Worm (Caenorhabditis elegans) whole organism, young adult: ENCODE measurements around the gene Y51H7BR.4.
A peak's percentile ranks its signal among the peaks of the same experiment; 100 is the strongest.

Source experiments
- B0261.1 ChIP-seq: sonication (generic microtip); optimal IDR thresholded peaks from 2 replicates; lab custom pipeline; 2016; ENCODE audit warnings: mild to moderate bottlenecking, missing genetic modification characterization, moderate library complexity, missing compliant biosample characterization
- D2030.7 ChIP-seq: fragments of 200-800 bp; sonication (Bioruptor generic); IDR thresholded peaks from 2 replicates; pipeline ENCODE4 v1.3.6; 2022; ENCODE audit warnings: missing genetic modification reagents, missing genetic modification characterization, missing compliant biosample characterization
- F22D6.2 ChIP-seq: sonication (generic microtip); optimal IDR thresholded peaks from 2 replicates; lab custom pipeline; 2016; ENCODE audit warnings: mild to moderate bottlenecking, missing genetic modification characterization, missing compliant biosample characterization
- F49E8.2 ChIP-seq: sonication (generic microtip); optimal IDR thresholded peaks from 3 replicates; lab custom pipeline; 2017; ENCODE audit warnings: missing genetic modification characterization, mild to moderate bottlenecking, missing compliant biosample characterization, antibody characterized with exemption, moderate library complexity; ENCODE audit not compliant: insufficient read depth
- F52B5.7 ChIP-seq: sonication (generic microtip); optimal IDR thresholded peaks from 2 replicates; lab custom pipeline; 2016; ENCODE audit warnings: mild to moderate bottlenecking, missing genetic modification characterization, missing compliant biosample characterization
- F57C9.4 ChIP-seq: sonication (generic microtip); optimal IDR thresholded peaks from 2 replicates; lab custom pipeline; 2017; ENCODE audit warnings: mild to moderate bottlenecking, missing genetic modification characterization, missing compliant biosample characterization
- T26A5.8 ChIP-seq: sonication (generic microtip); optimal IDR thresholded peaks from 2 replicates; lab custom pipeline; 2016; ENCODE audit warnings: missing genetic modification characterization, missing compliant biosample characterization
- Y95B8A.8 ChIP-seq: fragments of 200-800 bp; sonication (Bioruptor generic); IDR thresholded peaks from 2 replicates; pipeline ENCODE4 v1.3.6; 2022; ENCODE audit warnings: missing genetic modification reagents, missing genetic modification characterization, missing compliant biosample characterization
- athp-1 ChIP-seq: sonication (generic microtip); optimal IDR thresholded peaks from 2 replicates; lab custom pipeline; 2017; ENCODE audit warnings: mild to moderate bottlenecking, missing genetic modification characterization, missing compliant biosample characterization
- ceh-27 ChIP-seq: fragments of 200-800 bp; sonication (Bioruptor generic); optimal IDR thresholded peaks from 2 replicates; lab custom pipeline; 2018; ENCODE audit warnings: mild to moderate bottlenecking, missing genetic modification characterization, moderate library complexity, missing compliant biosample characterization
- ceh-91 ChIP-seq: fragments of 200-800 bp; sonication (Bioruptor generic); IDR thresholded peaks from 2 replicates; pipeline ENCODE4 v1.3.6; 2022; ENCODE audit warnings: missing genetic modification reagents, missing genetic modification characterization, missing compliant biosample characterization
- chd-7 ChIP-seq: sonication (generic microtip); optimal IDR thresholded peaks from 2 replicates; lab custom pipeline; 2016; ENCODE audit warnings: mild to moderate bottlenecking, missing genetic modification characterization, moderate library complexity, missing compliant biosample characterization
- egl-18 ChIP-seq: fragments of 200-800 bp; sonication (Bioruptor generic); IDR thresholded peaks from 2 replicates; pipeline ENCODE4 v1.3.6; 2022; ENCODE audit warnings: missing genetic modification reagents, missing genetic modification characterization, missing compliant biosample characterization
- ets-4 ChIP-seq: fragments of 200-800 bp; sonication (Bioruptor generic); optimal IDR thresholded peaks from 2 replicates; lab custom pipeline; 2018; ENCODE audit warnings: mild to moderate bottlenecking, missing genetic modification characterization, missing compliant biosample characterization
- him-1 ChIP-seq: sonication (generic microtip); optimal IDR thresholded peaks from 2 replicates; lab custom pipeline; 2016; ENCODE audit warnings: missing genotype, missing genetic modification reagents, missing genetic modification characterization, missing compliant biosample characterization
- hrde-1 ChIP-seq: sonication (generic microtip); optimal IDR thresholded peaks from 2 replicates; lab custom pipeline; 2016; ENCODE audit warnings: missing genetic modification characterization, mild to moderate bottlenecking, missing compliant biosample characterization, moderate library complexity, missing genotype, missing genetic modification reagents, borderline replicate concordance
- hsf-1 ChIP-seq: fragments of 200-800 bp; sonication (Bioruptor generic); IDR thresholded peaks from 2 replicates; pipeline ENCODE4 v1.3.6; 2022; ENCODE audit warnings: missing genetic modification reagents, missing genetic modification characterization, missing compliant biosample characterization
- let-607 ChIP-seq, 2 experiments: fragments of 200-800 bp in 1 of 2; sonication (Bioruptor generic) in 1 of 2; sonication (generic microtip) in 1 of 2; optimal IDR thresholded peaks; 2 replicates each; lab custom pipeline; 2016 to 2018; ENCODE audit warnings: mild to moderate bottlenecking in 2 of 2, missing compliant biosample characterization in 2 of 2, missing genetic modification characterization in 2 of 2, moderate library complexity in 2 of 2, missing genotype in 1 of 2
- madf-3 ChIP-seq: fragments of 200-800 bp; sonication (Bioruptor generic); IDR thresholded peaks from 2 replicates; pipeline ENCODE4 v1.3.6; 2022; ENCODE audit warnings: missing genetic modification reagents, missing genetic modification characterization, missing compliant biosample characterization
- madf-6 ChIP-seq: fragments of 200-800 bp; sonication (Bioruptor generic); IDR thresholded peaks from 2 replicates; pipeline ENCODE4 v1.3.6; 2022; ENCODE audit warnings: missing genetic modification reagents, missing genetic modification characterization, missing compliant biosample characterization
- nfya-1 ChIP-seq: sonication (generic microtip); optimal IDR thresholded peaks from 2 replicates; lab custom pipeline; 2017; ENCODE audit warnings: antibody characterized with exemption, missing compliant biosample characterization, missing genetic modification characterization, borderline replicate concordance; ENCODE audit not compliant: insufficient read depth
- nfyb-1 ChIP-seq: fragments of 200-800 bp; sonication (Bioruptor generic); IDR thresholded peaks from 2 replicates; pipeline ENCODE4 v1.3.6; 2022; ENCODE audit warnings: missing genetic modification reagents, missing genetic modification characterization, missing compliant biosample characterization
- nhr-179 ChIP-seq: sonication (generic microtip); optimal IDR thresholded peaks from 2 replicates; lab custom pipeline; 2016; ENCODE audit warnings: mild to moderate bottlenecking, missing genetic modification characterization, missing compliant biosample characterization
- nhr-80 ChIP-seq: sonication (generic microtip); optimal IDR thresholded peaks from 2 replicates; lab custom pipeline; 2016; ENCODE audit warnings: missing genetic modification characterization, missing compliant biosample characterization
- rec-8 ChIP-seq, 2 experiments: sonication (generic microtip); optimal IDR thresholded peaks; 2 replicates each; lab custom pipeline; 2016; ENCODE audit warnings: mild to moderate bottlenecking in 2 of 2, missing genetic modification characterization in 2 of 2, missing genetic modification reagents in 2 of 2, missing genotype in 2 of 2, missing biosample characterization in 1 of 2, missing compliant biosample characterization in 1 of 2, moderate library complexity in 1 of 2
- rpc-1 ChIP-seq, 2 experiments: fragments of 150-350 bp in 1 of 2; sonication (generic microtip) in 1 of 2; optimal IDR thresholded peaks; 2 replicates each; lab custom pipeline; 2014 to 2018; ENCODE audit warnings: missing biosample characterization in 1 of 2, missing genetic modification characterization in 1 of 2, missing genetic modification reagents in 1 of 2, missing genotype in 1 of 2
- snpc-3.4 ChIP-seq: sonication (generic microtip); optimal IDR thresholded peaks from 2 replicates; lab custom pipeline; 2017; ENCODE audit warnings: missing genetic modification characterization, mild to moderate bottlenecking, missing compliant biosample characterization, antibody characterized with exemption, moderate library complexity, missing genotype, missing genetic modification reagents
- snpc-4 ChIP-seq, 5 experiments: fragments of 150-350 bp in 1 of 5; sonication (generic microtip) in 4 of 5; optimal IDR thresholded peaks; 2 replicates each; lab custom pipeline; 2014 to 2018; ENCODE audit warnings: missing genetic modification characterization in 5 of 5, missing biosample characterization in 3 of 5, antibody characterized with exemption in 2 of 5, mild to moderate bottlenecking in 2 of 5, missing compliant biosample characterization in 2 of 5, missing genotype in 2 of 5, moderate library complexity in 2 of 5, missing genetic modification reagents in 1 of 5
- tbp1 ChIP-seq: fragments of 200-800 bp; sonication (Bioruptor generic); optimal IDR thresholded peaks from 2 replicates; lab custom pipeline; 2018; ENCODE audit warnings: mild to moderate bottlenecking, missing genetic modification characterization, missing compliant biosample characterization
- xnd-1 ChIP-seq: sonication (generic microtip); optimal IDR thresholded peaks from 2 replicates; lab custom pipeline; 2016; ENCODE audit warnings: missing genotype, missing genetic modification reagents, missing genetic modification characterization, missing compliant biosample characterization
- zim-3 ChIP-seq: sonication (generic microtip); optimal IDR thresholded peaks from 2 replicates; lab custom pipeline; 2017; ENCODE audit warnings: mild to moderate bottlenecking, missing genetic modification characterization, moderate library complexity, missing compliant biosample characterization
- ztf-28 ChIP-seq: fragments of 200-800 bp; sonication (Bioruptor generic); IDR thresholded peaks from 2 replicates; pipeline ENCODE4 v1.3.6; 2022; ENCODE audit warnings: missing genetic modification reagents, missing genetic modification characterization, missing compliant biosample characterization
- ztf-3 ChIP-seq: fragments of 200-800 bp; sonication (Bioruptor generic); optimal IDR thresholded peaks from 2 replicates; lab custom pipeline; 2018; ENCODE audit warnings: mild to moderate bottlenecking, missing genetic modification characterization, missing compliant biosample characterization

Y51H7BR.4 gene

ce11 chrII:1529057-1529456, at the start of gene Y51H7BR.4:
Gene Y51H7BR.4 (plus strand): TSS chrII:1529357.
- TF ChIP-seq nfya-1 (no peak), rec-8 (tag; optimal IDR thresholded peaks at IDR 0.05; lab: Kevin White, UChicago) (no peak), ztf-3 (GFP tag; lab: Kevin White, UChicago) (no peak), Y95B8A.8 (GFP tag; lab: Robert Waterston, UW) (no peak), nhr-80 (no peak)

DNA sequence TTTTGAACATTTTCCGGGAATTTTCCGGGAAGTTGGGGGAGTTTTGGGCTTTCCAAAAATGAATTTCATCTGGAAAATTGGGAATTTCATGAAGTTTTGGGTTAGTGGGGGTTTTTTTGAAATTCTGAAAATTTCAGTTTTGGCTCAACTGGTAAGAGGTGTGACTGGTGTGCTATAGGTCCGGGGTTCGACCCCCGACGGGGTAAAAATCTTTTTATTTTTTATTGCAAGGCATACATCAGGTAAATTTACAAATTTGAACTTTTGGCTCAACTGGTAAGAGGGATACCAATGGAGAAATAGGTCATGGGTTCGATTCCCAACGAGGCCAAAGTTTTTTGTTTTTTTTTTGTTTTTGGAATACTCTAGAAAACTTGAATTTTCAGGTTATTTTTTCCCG, 47.5 kb upstream of the Y51H7BR.4 start:
- TF ChIP-seq F49E8.2 (no peak), chd-7 (no peak), F52B5.7 (tag; lab: Kevin White, UChicago) (no peak), hrde-1 (tag; lab: Kevin White, UChicago) (no peak), ceh-27 (GFP tag; lab: Kevin White, UChicago) (no peak), rpc-1 (optimal IDR thresholded peaks at IDR 0.05; lab: Kevin White, UChicago) (no peak), rpc-1 (tag; optimal IDR thresholded peaks at IDR 0.05; lab: Kevin White, UChicago) (peak; percentile 53), him-1 (no peak), D2030.7 (GFP tag; lab: Robert Waterston, UW) (0 out of 2 replicates have a peak, but pooled peaks have one; percentile 9), egl-18 (GFP tag; lab: Robert Waterston, UW) (no peak), tbp1 (GFP tag; lab: Kevin White, UChicago) (peak; percentile 73), B0261.1 (tag; lab: Kevin White, UChicago) (peak; percentile 22), madf-6 (GFP tag; lab: Robert Waterston, UW) (0 out of 2 replicates have a peak, but pooled peaks have one; percentile 24)

DNA sequence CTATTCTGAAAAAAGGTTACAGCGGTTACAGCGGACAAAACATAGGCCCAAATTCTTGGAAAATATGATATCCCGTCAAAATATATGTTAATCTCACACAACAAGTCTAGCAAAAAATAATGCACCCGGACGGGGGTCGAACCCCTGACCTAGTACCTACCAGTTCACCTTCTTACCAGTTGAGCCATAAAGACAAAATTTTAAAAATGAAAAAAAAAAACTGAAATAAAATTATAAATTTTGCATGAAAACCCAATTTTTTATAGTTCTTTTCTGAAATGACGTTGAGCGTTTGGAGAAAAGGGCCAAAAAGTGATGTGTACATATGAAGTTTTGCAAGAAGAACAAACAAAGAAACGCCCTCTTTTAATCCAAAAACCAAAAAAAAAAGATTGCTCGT, 46.7 kb upstream of the Y51H7BR.4 start:
- peak; percentile 67 for TF ChIP-seq tbp1 (GFP tag; lab: Kevin White, UChicago)
- no peak for TF ChIP-seq hsf-1 (GFP tag; lab: Robert Waterston, UW)
- no peak for TF ChIP-seq rpc-1 (optimal IDR thresholded peaks at IDR 0.05; lab: Kevin White, UChicago)
- peak; percentile 53 for TF ChIP-seq rpc-1 (tag; optimal IDR thresholded peaks at IDR 0.05; lab: Kevin White, UChicago)
- no peak for TF ChIP-seq athp-1 (tag; lab: Kevin White, UChicago)

DNA sequence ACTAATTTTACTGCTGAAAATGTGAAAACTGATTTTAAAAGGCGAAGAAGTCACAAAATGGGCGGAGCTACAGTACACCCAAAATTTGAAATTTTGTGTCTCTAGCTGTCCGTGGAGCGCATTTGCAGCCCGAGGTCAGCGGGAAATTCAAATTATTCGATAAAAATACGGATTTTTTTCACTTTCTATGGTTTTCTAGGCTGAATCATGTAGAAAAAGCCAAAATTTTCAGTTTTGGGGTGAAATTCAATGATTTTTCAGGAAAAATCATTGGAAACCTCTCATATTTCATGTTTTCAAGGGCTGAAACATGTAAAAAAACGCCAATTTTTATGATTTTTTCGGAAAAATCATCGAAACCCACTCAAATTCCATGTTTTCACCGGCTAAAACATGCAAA, 38.3 kb upstream of the Y51H7BR.4 start:
- TF ChIP-seq ztf-28: no peak
- TF ChIP-seq let-607 (tag; optimal IDR thresholded peaks at IDR 0.05; lab: Kevin White, UChicago): no peak
- TF ChIP-seq D2030.7 (GFP tag; lab: Robert Waterston, UW): no peak
- no peak for TF ChIP-seq snpc-4 (GFP tag; optimal IDR thresholded peaks at IDR 0.05; lab: Kevin White, UChicago)
- TF ChIP-seq snpc-4 (tag; optimal IDR thresholded peaks at IDR 0.05; lab: Kevin White, UChicago): no peak
- no peak for TF ChIP-seq F22D6.2 (tag; lab: Kevin White, UChicago)
- TF ChIP-seq F57C9.4 (tag; lab: Kevin White, UChicago): no peak
- no peak for TF ChIP-seq zim-3 (tag; lab: Kevin White, UChicago)
- TF ChIP-seq T26A5.8: no peak
- TF ChIP-seq ceh-91 (GFP tag; lab: Robert Waterston, UW): no peak
- no peak for TF ChIP-seq ets-4 (GFP tag; lab: Kevin White, UChicago)
- TF ChIP-seq snpc-3.4 (tag; lab: Kevin White, UChicago): no peak
- TF ChIP-seq nfyb-1 (GFP tag; lab: Robert Waterston, UW): no peak
- no peak for TF ChIP-seq madf-3 (GFP tag; lab: Robert Waterston, UW)
- TF ChIP-seq nhr-179 (tag; lab: Kevin White, UChicago): no peak
- TF ChIP-seq xnd-1 (tag; lab: Kevin White, UChicago): no peak
